Worm (Caenorhabditis elegans): ENCODE results near the gene srw-82.
A peak's percentile ranks its signal among the peaks of the same experiment; 100 is the strongest.
"Not testable (repeated sequence)": the region's sequence is repeated elsewhere in the genome, so short reads cannot be mapped to it uniquely, and the experiment has no call there.

The srw-82 gene

ce11 chrV:18404767-18405166, 26.8 kb upstream of the srw-82 start, which contains the start of gene srh-209:
TSS of gene srh-209 (minus strand) at chrV:18404867.
- not testable (repeated sequence) for TF ChIP-seq unc-130 (GFP tag; optimal IDR thresholded peaks at IDR 0.05); ceh-27 (GFP tag; optimal IDR thresholded peaks at IDR 0.05); ztf-28 (GFP tag; IDR thresholded peaks at IDR 0.05)

ce11 chrV:18410142-18410541, 21.4 kb upstream of the srw-82 start, which contains the start of gene srh-207:
TSS of gene srh-207 (minus strand) at chrV:18410242.
- TF ChIP-seq ceh-27 (GFP tag; optimal IDR thresholded peaks at IDR 0.05) (no peak), die-1 (tag; optimal IDR thresholded peaks at IDR 0.05) (no peak), lsl-1 (GFP tag; optimal IDR thresholded peaks at IDR 0.05) (no peak), D2030.7 (GFP tag; IDR thresholded peaks at IDR 0.05) (no peak), nfyb-1 (GFP tag; IDR thresholded peaks at IDR 0.05) (no peak), madf-3 (GFP tag; IDR thresholded peaks at IDR 0.05) (no peak), nhr-90 (tag; optimal IDR thresholded peaks at IDR 0.05) (no peak)

ce11 chrV:18412351-18412750, 19.2 kb upstream of the srw-82 start:
- TF ChIP-seq snpc-1.3 (tag; optimal IDR thresholded peaks at IDR 0.05; ENCODE audit: insufficient read depth): peak; percentile 79
- peak; percentile 19 for TF ChIP-seq lin-54 (GFP tag; optimal IDR thresholded peaks at IDR 0.05)
- no peak for TF ChIP-seq F33H1.4 (GFP tag; IDR thresholded peaks at IDR 0.05)
- TF ChIP-seq D2030.7 (GFP tag; IDR thresholded peaks at IDR 0.05): 0 out of 2 replicates have a peak, but pooled peaks have one; percentile 26
- no peak for TF ChIP-seq akir-1 (GFP tag; optimal IDR thresholded peaks at IDR 0.05)
- TF ChIP-seq let-526 (GFP tag; IDR thresholded peaks at IDR 0.05): no peak
- TF ChIP-seq C17E4.6 (GFP tag; IDR thresholded peaks at IDR 0.05): peak; percentile 54; the same call in 1 of the 2 replicates
- TF ChIP-seq hmg-1.2 (GFP tag; IDR thresholded peaks at IDR 0.05): peak; percentile 64
- TF ChIP-seq F49E8.2 (tag; optimal IDR thresholded peaks at IDR 0.05; ENCODE audit: insufficient read depth): peak; percentile 50
- TF ChIP-seq attf-3 (GFP tag; conservative IDR thresholded peaks at IDR 0.05): 0 out of 2 replicates have a peak, but pooled peaks have one; percentile 20
- TF ChIP-seq F23B12.7 (tag; optimal IDR thresholded peaks at IDR 0.05; ENCODE audit: insufficient read depth): peak; percentile 23
- TF ChIP-seq dpff-1 (tag; optimal IDR thresholded peaks at IDR 0.05): no peak
- TF ChIP-seq F57A8.1 (GFP tag; optimal IDR thresholded peaks at IDR 0.05): no peak
- TF ChIP-seq hlh-26 (GFP tag; conservative IDR thresholded peaks at IDR 0.05): no peak
- peak; percentile 25 for TF ChIP-seq T26A5.8 (tag; optimal IDR thresholded peaks at IDR 0.05)
- TF ChIP-seq tbp1 (GFP tag; optimal IDR thresholded peaks at IDR 0.05): peak; percentile 92
- TF ChIP-seq lin-35 (GFP tag; optimal IDR thresholded peaks at IDR 0.05): peak in 1 of 3 experiments; percentile 56
- peak; percentile 38; the same call in 1 of the 2 replicates for TF ChIP-seq Y53G8AR.9 (GFP tag; conservative IDR thresholded peaks at IDR 0.05)
- peak; percentile 1 for TF ChIP-seq T07F8.4 (tag; optimal IDR thresholded peaks at IDR 0.05)
- TF ChIP-seq unc-130 (GFP tag; optimal IDR thresholded peaks at IDR 0.05): peak; percentile 16
- TF ChIP-seq rpc-1 (optimal IDR thresholded peaks at IDR 0.05): peak; percentile 82
- TF ChIP-seq rpc-1 (tag; optimal IDR thresholded peaks at IDR 0.05): peak; percentile 94
- no peak for TF ChIP-seq ets-4 (GFP tag; optimal IDR thresholded peaks at IDR 0.05)
- peak; percentile 35; the same call in 1 of the 2 replicates for TF ChIP-seq ekl-4 (GFP tag; IDR thresholded peaks at IDR 0.05)
- TF ChIP-seq nhr-80 (tag; optimal IDR thresholded peaks at IDR 0.05): peak; percentile 2
- TF ChIP-seq B0336.3 (GFP tag; IDR thresholded peaks at IDR 0.05): no peak
- TF ChIP-seq mxl-1 (tag; optimal IDR thresholded peaks at IDR 0.05): peak; percentile 70
- TF ChIP-seq die-1 (tag; optimal IDR thresholded peaks at IDR 0.05): peak; percentile 67
- TF ChIP-seq nhr-90 (tag; optimal IDR thresholded peaks at IDR 0.05): peak; percentile 52
- TF ChIP-seq rec-8 (tag; optimal IDR thresholded peaks at IDR 0.05): peak in 1 of 2 experiments; percentile 33
- no peak for TF ChIP-seq B0035.1 (tag; optimal IDR thresholded peaks at IDR 0.05)
- TF ChIP-seq madf-8 (GFP tag; conservative IDR thresholded peaks at IDR 0.05): no peak
- peak; percentile 43 for TF ChIP-seq zim-3 (tag; optimal IDR thresholded peaks at IDR 0.05)
- TF ChIP-seq xnd-1 (tag; optimal IDR thresholded peaks at IDR 0.05): no peak
- no peak for TF ChIP-seq cebp-1 (GFP tag; IDR thresholded peaks at IDR 0.05)
- peak; percentile 47 for TF ChIP-seq cebp-1 (tag; optimal IDR thresholded peaks at IDR 0.05)
- peak; percentile 81; the same call in 1 of the 2 replicates for TF ChIP-seq ztf-25 (GFP tag; IDR thresholded peaks at IDR 0.05)
- no peak for TF ChIP-seq ama-1 (optimal IDR thresholded peaks at IDR 0.05)
- TF ChIP-seq ama-1 (GFP tag; optimal IDR thresholded peaks at IDR 0.05): peak in 1 of 2 experiments; percentile 31
